Fruit fly (Drosophila melanogaster) whole organism, wandering third instar larva: ENCODE results near the gene alpha-Spec.

Experiments
- Abd-B ChIP-seq: fragments of >200 bp; optimal IDR thresholded peaks from 2 replicates; lab custom pipeline; 2017; ENCODE audit warnings: missing biosample characterization, missing genetic modification characterization
- CG32264 ChIP-seq: fragments of 200-800 bp; sonication (Bioruptor generic); optimal IDR thresholded peaks from 2 replicates; lab custom pipeline; 2016; ENCODE audit warnings: missing biosample characterization, missing genetic modification characterization
- CG9705 ChIP-seq: fragments of 200-800 bp; sonication (Bioruptor generic); optimal IDR thresholded peaks from 2 replicates; lab custom pipeline; 2018; ENCODE audit warnings: missing biosample characterization, mild to moderate bottlenecking, missing genetic modification characterization
- CrebA ChIP-seq: fragments of 200-800 bp; sonication (Bioruptor generic); optimal IDR thresholded peaks from 2 replicates; lab custom pipeline; 2016; ENCODE audit warnings: missing biosample characterization, mild to moderate bottlenecking, missing genetic modification characterization, borderline replicate concordance
- Dfd ChIP-seq: fragments of >200 bp; optimal IDR thresholded peaks from 2 replicates; lab custom pipeline; 2017; ENCODE audit warnings: missing biosample characterization, missing genetic modification characterization
- Dif ChIP-seq: fragments of 200-275, 200-300 bp; sonication (Bioruptor generic); optimal IDR thresholded peaks from 2 replicates; lab custom pipeline; 2018; ENCODE audit warnings: missing biosample characterization, missing genetic modification characterization; ENCODE audit not compliant: partially characterized antibody
- GATAd ChIP-seq: sonication (Bioruptor generic); optimal IDR thresholded peaks from 2 replicates; lab custom pipeline; 2016; ENCODE audit warnings: missing biosample characterization, missing genetic modification characterization
- HLH106 ChIP-seq: fragments of 200-800 bp; optimal IDR thresholded peaks from 3 replicates; lab custom pipeline; 2019; ENCODE audit warnings: missing biosample characterization, mild to moderate bottlenecking, missing genetic modification characterization, moderate library complexity
- Hnf4 ChIP-seq: fragments of 200-800 bp; sonication (Bioruptor generic); optimal IDR thresholded peaks from 2 replicates; lab custom pipeline; 2016; ENCODE audit warnings: missing biosample characterization, mild to moderate bottlenecking, missing genetic modification characterization
- Hr78 ChIP-seq: fragments of >200 bp; optimal IDR thresholded peaks from 2 replicates; lab custom pipeline; 2017; ENCODE audit warnings: missing biosample characterization, missing genetic modification characterization
- Jra ChIP-seq: sonication (Bioruptor generic); optimal IDR thresholded peaks from 2 replicates; lab custom pipeline; 2016; ENCODE audit warnings: missing biosample characterization, missing genetic modification characterization
- Mio ChIP-seq: sonication (Bioruptor generic); optimal IDR thresholded peaks from 2 replicates; lab custom pipeline; 2016; ENCODE audit warnings: missing biosample characterization, missing genetic modification characterization
- N ChIP-seq: fragments of >200 bp; optimal IDR thresholded peaks from 2 replicates; lab custom pipeline; 2018; ENCODE audit warnings: missing biosample characterization, missing external identifiers, missing genetic modification characterization
- Rel ChIP-seq, 2 experiments: fragments of 200-800 bp; sonication (Bioruptor generic) in 1 of 2; optimal IDR thresholded peaks; 2 replicates in 1 of 2; 3 replicates in 1 of 2; lab custom pipeline; 2016 to 2019; ENCODE audit warnings: mild to moderate bottlenecking in 2 of 2, missing biosample characterization in 2 of 2, missing genetic modification characterization in 2 of 2, moderate library complexity in 1 of 2
- Sp1 ChIP-seq: fragments of 200-800 bp; sonication (Bioruptor generic); optimal IDR thresholded peaks from 3 replicates; lab custom pipeline; 2019; ENCODE audit warnings: missing biosample characterization, mild to moderate bottlenecking, missing genetic modification characterization, moderate library complexity
- Vsx2 ChIP-seq: fragments of 200-300, 225-300 bp; sonication (Bioruptor generic); optimal IDR thresholded peaks from 2 replicates; lab custom pipeline; 2018; ENCODE audit warnings: missing biosample characterization, missing genetic modification characterization; ENCODE audit not compliant: partially characterized antibody
- br ChIP-seq: fragments of 200-800 bp; sonication (Bioruptor generic); optimal IDR thresholded peaks from 2 replicates; lab custom pipeline; 2016; ENCODE audit warnings: missing biosample characterization, missing genetic modification characterization
- brk ChIP-seq: fragments of 200-800 bp; sonication (Bioruptor generic); optimal IDR thresholded peaks from 2 replicates; lab custom pipeline; 2016; ENCODE audit warnings: missing biosample characterization, mild to moderate bottlenecking, missing genetic modification characterization
- dl ChIP-seq, 2 experiments: fragments of 175-275, 200-275 bp in 1 of 2; fragments of 200-275 bp in 1 of 2; sonication (Bioruptor generic); optimal IDR thresholded peaks; lab custom pipeline; 2018; ENCODE audit warnings: mild to moderate bottlenecking in 2 of 2, missing biosample characterization in 2 of 2, missing genetic modification characterization in 2 of 2, moderate library complexity in 2 of 2; ENCODE audit not compliant: partially characterized antibody in 2 of 2, insufficient read depth in 1 of 2
- dsf ChIP-seq: sonication (Bioruptor generic); optimal IDR thresholded peaks from 2 replicates; lab custom pipeline; 2016; ENCODE audit warnings: missing biosample characterization, missing genetic modification characterization, borderline replicate concordance
- ey ChIP-seq: fragments of 200-800 bp; sonication (Bioruptor generic); optimal IDR thresholded peaks from 2 replicates; lab custom pipeline; 2016; ENCODE audit warnings: missing biosample characterization, missing genetic modification characterization
- fru ChIP-seq: fragments of 200-800 bp; sonication (Bioruptor generic); optimal IDR thresholded peaks from 3 replicates; lab custom pipeline; 2016; ENCODE audit warnings: missing biosample characterization, mild to moderate bottlenecking, missing genetic modification characterization
- jim ChIP-seq: fragments of 175-275, 200-325 bp; sonication (Bioruptor generic); optimal IDR thresholded peaks from 2 replicates; lab custom pipeline; 2016; ENCODE audit warnings: missing biosample characterization, mild to moderate bottlenecking, missing genetic modification characterization
- lola ChIP-seq: fragments of >200 bp; optimal IDR thresholded peaks from 2 replicates; lab custom pipeline; 2017; ENCODE audit warnings: missing biosample characterization, missing genetic modification characterization
- pan ChIP-seq: fragments of >200 bp; optimal IDR thresholded peaks from 2 replicates; lab custom pipeline; 2017
- psq ChIP-seq: fragments of 200-800 bp; sonication (Bioruptor generic); optimal IDR thresholded peaks from 3 replicates; lab custom pipeline; 2017; ENCODE audit warnings: missing biosample characterization, mild to moderate bottlenecking, missing genetic modification characterization, moderate library complexity
- rgr ChIP-seq: fragments of 200-800 bp; sonication (Bioruptor generic); optimal IDR thresholded peaks from 3 replicates; lab custom pipeline; 2016; ENCODE audit warnings: missing biosample characterization, mild to moderate bottlenecking, missing genetic modification characterization
- sage ChIP-seq: fragments of 200-800 bp; sonication (Bioruptor generic); optimal IDR thresholded peaks from 2 replicates; lab custom pipeline; 2016; ENCODE audit warnings: missing biosample characterization, mild to moderate bottlenecking, missing genetic modification characterization
- sv ChIP-seq: fragments of 200-800 bp; sonication (Bioruptor generic); optimal IDR thresholded peaks from 3 replicates; lab custom pipeline; 2016; ENCODE audit warnings: missing biosample characterization, missing genetic modification characterization
- tai ChIP-seq: sonication (Bioruptor generic); optimal IDR thresholded peaks from 2 replicates; lab custom pipeline; 2016; ENCODE audit warnings: missing biosample characterization, missing genetic modification characterization
- woc ChIP-seq: sonication (Bioruptor generic); optimal IDR thresholded peaks from 2 replicates; lab custom pipeline; 2016; ENCODE audit warnings: missing biosample characterization, mild to moderate bottlenecking, missing genetic modification characterization

alpha-Spec gene

dm6 chr3L:1798649-1799048 lies 3.5 kb upstream of the alpha-Spec start, which contains the start of gene Patj:
TSS of gene Patj (plus strand) at chr3L:1798803.
- TF ChIP-seq ey: no peak
- no peak for TF ChIP-seq psq (GFP tag; lab: Kevin White, UChicago)
- TF ChIP-seq Abd-B (GFP tag; lab: Kevin White, UChicago): no peak
- no peak for TF ChIP-seq Hr78
- TF ChIP-seq Dfd (GFP tag; lab: Kevin White, UChicago): no peak
- TF ChIP-seq N (GFP tag; lab: Kevin White, UChicago): no peak
- no peak for TF ChIP-seq dsf (GFP tag; lab: Kevin White, UChicago)
- TF ChIP-seq dl (GFP tag; optimal IDR thresholded peaks at IDR 0.05; lab: Kevin White, UChicago; ENCODE audit: insufficient read depth in 1 of 2, partially characterized antibody in 2 of 2): no peak
- TF ChIP-seq GATAd (GFP tag; lab: Kevin White, UChicago): no peak
- TF ChIP-seq Sp1 (GFP tag; lab: Kevin White, UChicago): no peak
- no peak for TF ChIP-seq sage (GFP tag; lab: Kevin White, UChicago)
- TF ChIP-seq tai (GFP tag; lab: Kevin White, UChicago): no peak
- TF ChIP-seq br (GFP tag; lab: Kevin White, UChicago): no peak
- TF ChIP-seq HLH106: no peak
- no peak for TF ChIP-seq fru (GFP tag; lab: Kevin White, UChicago)
- TF ChIP-seq CG32264 (GFP tag; lab: Kevin White, UChicago): no peak

dm6 chr3L:1797005-1797404 lies 1.9 kb upstream of the alpha-Spec start, which contains the start of gene CG12020:
TSS of gene CG12020 (plus strand) at chr3L:1797305.
- no peak for TF ChIP-seq Sp1 (GFP tag; lab: Kevin White, UChicago)
- no peak for TF ChIP-seq rgr (GFP tag; lab: Kevin White, UChicago)
- no peak for TF ChIP-seq pan (lab: Kevin White, UChicago)
- no peak for TF ChIP-seq Dfd (GFP tag; lab: Kevin White, UChicago)
- no peak for TF ChIP-seq N (GFP tag; lab: Kevin White, UChicago)
- TF ChIP-seq HLH106: no peak
- no peak for TF ChIP-seq woc
- TF ChIP-seq Hnf4: no peak
- TF ChIP-seq Mio (GFP tag; lab: Kevin White, UChicago): no peak
- no peak for TF ChIP-seq Rel (GFP tag; optimal IDR thresholded peaks at IDR 0.05; lab: Kevin White, UChicago)
- no peak for TF ChIP-seq Rel (tag; optimal IDR thresholded peaks at IDR 0.05; lab: Kevin White, UChicago)
- TF ChIP-seq sv (GFP tag; lab: Kevin White, UChicago): no peak
- TF ChIP-seq ey: no peak
- TF ChIP-seq CG9705: no peak
- no peak for TF ChIP-seq br (GFP tag; lab: Kevin White, UChicago)
- no peak for TF ChIP-seq psq (GFP tag; lab: Kevin White, UChicago)
- TF ChIP-seq lola (GFP tag; lab: Kevin White, UChicago): no peak
- TF ChIP-seq Vsx2: no peak
- no peak for TF ChIP-seq CrebA (GFP tag; lab: Kevin White, UChicago)
- TF ChIP-seq tai (GFP tag; lab: Kevin White, UChicago): no peak
- TF ChIP-seq jim (GFP tag; lab: Kevin White, UChicago): no peak

DNA sequence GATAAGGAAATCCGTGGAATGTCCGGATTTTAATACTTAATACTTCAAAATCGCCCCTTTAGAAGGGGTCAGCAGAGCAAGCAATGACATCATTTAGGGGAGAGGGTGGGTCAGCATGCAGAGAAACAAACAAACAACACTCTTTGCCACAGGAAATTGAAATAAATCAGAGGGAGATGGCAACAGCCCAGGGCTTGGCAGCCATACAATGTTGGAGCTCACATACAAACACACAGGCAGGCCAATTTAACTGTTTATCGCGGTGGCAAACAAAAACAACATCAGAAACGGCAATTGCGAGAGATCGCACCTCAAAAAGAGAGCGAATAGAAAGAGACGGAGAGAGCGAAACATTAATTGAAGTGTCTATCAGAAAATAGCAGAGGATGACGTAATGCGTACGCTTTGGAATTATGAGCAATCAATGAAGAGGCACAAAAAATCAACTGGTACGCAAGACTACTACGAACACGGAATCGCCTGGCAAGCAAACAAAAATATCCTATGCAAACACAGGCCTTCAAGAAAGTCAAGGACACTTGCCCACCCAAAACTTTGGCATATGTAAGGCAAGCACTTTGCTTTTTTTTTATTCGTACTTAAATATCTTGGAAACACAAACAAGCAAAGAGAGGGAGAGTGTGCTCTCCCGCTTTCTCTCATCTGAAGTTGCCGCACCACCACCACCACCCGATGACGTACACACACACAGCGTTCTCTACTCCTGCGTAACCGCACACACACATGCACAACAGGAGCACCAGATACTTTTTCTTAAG lies 775 bp downstream of the alpha-Spec start:
- no peak for TF ChIP-seq HLH106
- no peak for TF ChIP-seq CrebA (GFP tag; lab: Kevin White, UChicago)
- no peak for TF ChIP-seq Hnf4
- no peak for TF ChIP-seq Hr78
- TF ChIP-seq Vsx2: no peak
- peak; percentile 68 for TF ChIP-seq Dif (GFP tag; lab: Kevin White, UChicago)
- TF ChIP-seq CG32264 (GFP tag; lab: Kevin White, UChicago): no peak
- TF ChIP-seq Rel (GFP tag; optimal IDR thresholded peaks at IDR 0.05; lab: Kevin White, UChicago): no peak
- peak; percentile 28 for TF ChIP-seq Rel (tag; optimal IDR thresholded peaks at IDR 0.05; lab: Kevin White, UChicago)
- peak in 1 of 2 experiments; percentile 37 for TF ChIP-seq dl (GFP tag; optimal IDR thresholded peaks at IDR 0.05; lab: Kevin White, UChicago; ENCODE audit: insufficient read depth in 1 of 2, partially characterized antibody in 2 of 2)
- TF ChIP-seq jim (GFP tag; lab: Kevin White, UChicago): no peak
- no peak for TF ChIP-seq Abd-B (GFP tag; lab: Kevin White, UChicago)

DNA sequence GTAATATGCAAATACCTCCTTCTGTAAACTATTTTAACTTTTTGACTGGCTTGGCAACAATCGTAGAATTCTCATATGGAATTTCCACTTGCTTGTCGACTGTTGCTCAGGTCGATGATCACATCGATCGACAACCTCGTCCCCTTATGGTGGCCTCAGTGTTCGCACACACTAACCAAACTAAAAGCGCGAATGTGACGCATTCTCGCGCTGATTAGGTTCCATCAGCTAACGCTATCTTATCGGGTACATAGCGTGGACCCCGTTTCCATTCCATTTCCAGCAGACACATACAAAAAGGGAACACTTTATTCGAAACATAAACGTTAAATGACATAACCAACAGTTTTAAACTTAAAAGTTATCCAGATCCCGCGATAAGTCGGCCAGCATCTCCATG lies 5.8 kb downstream of the alpha-Spec start:
- TF ChIP-seq Hr78 (no peak), brk (GFP tag; lab: Kevin White, UChicago) (no peak), dsf (GFP tag; lab: Kevin White, UChicago) (no peak), Jra (no peak), Vsx2 (no peak), Rel (GFP tag; optimal IDR thresholded peaks at IDR 0.05; lab: Kevin White, UChicago) (no peak), Rel (tag; optimal IDR thresholded peaks at IDR 0.05; lab: Kevin White, UChicago) (no peak), fru (GFP tag; lab: Kevin White, UChicago) (no peak), sage (GFP tag; lab: Kevin White, UChicago) (no peak), HLH106 (no peak), pan (lab: Kevin White, UChicago) (no peak)
